Worm (Caenorhabditis elegans): ENCODE measurements around the gene dss-1.

Gene dss-1

ce11 chrIII:1243199-1243598 lies 47.1 kb upstream of the dss-1 start, which contains the start of gene fbxa-63 (continued):
- no peak for TF ChIP-seq ceh-20 (GFP tag; IDR thresholded peaks at IDR 0.05)
- TF ChIP-seq Y5F2A.4 (GFP tag; optimal IDR thresholded peaks at IDR 0.05), result no peak
- TF ChIP-seq lin-1 (GFP tag; IDR thresholded peaks at IDR 0.05), result no peak
- TF ChIP-seq D1046.2 (GFP tag; IDR thresholded peaks at IDR 0.05), result no peak
- TF ChIP-seq F26F4.8 (GFP tag; conservative IDR thresholded peaks at IDR 0.05), result no peak
- no peak for TF ChIP-seq skn-1 (tag; optimal IDR thresholded peaks at IDR 0.05)
- no peak for TF ChIP-seq daf-8 (GFP tag; IDR thresholded peaks at IDR 0.05)
- no peak for TF ChIP-seq php-3 (GFP tag; IDR thresholded peaks at IDR 0.05)
- no peak for TF ChIP-seq F10B5.3 (tag; optimal IDR thresholded peaks at IDR 0.05)
- no peak for TF ChIP-seq zfp-3 (GFP tag; conservative IDR thresholded peaks at IDR 0.05)
- TF ChIP-seq nhr-48 (tag; optimal IDR thresholded peaks at IDR 0.05), result no peak
- no peak for TF ChIP-seq madf-5 (GFP tag; IDR thresholded peaks at IDR 0.05)
- TF ChIP-seq nhr-41 (GFP tag; IDR thresholded peaks at IDR 0.05), result no peak

ce11 chrIII:1238704-1239103 lies 42.6 kb upstream of the dss-1 start, which contains the start of gene fbxa-61:
fbxa-61 (plus strand) TSS chrIII:1239048.
- TF ChIP-seq F26F4.8 (GFP tag; conservative IDR thresholded peaks at IDR 0.05) (no peak), saeg-2 (GFP tag; IDR thresholded peaks at IDR 0.05) (no peak), ceh-28 (tag; optimal IDR thresholded peaks at IDR 0.05) (no peak), set-16 (GFP tag; IDR thresholded peaks at IDR 0.05) (no peak), attf-4 (tag; optimal IDR thresholded peaks at IDR 0.05) (no peak), nhr-11 (tag; optimal IDR thresholded peaks at IDR 0.05) (no peak), ceh-62 (tag; optimal IDR thresholded peaks at IDR 0.05) (no peak), nhr-41 (GFP tag; IDR thresholded peaks at IDR 0.05) (no peak), dmd-9 (GFP tag; IDR thresholded peaks at IDR 0.05) (no peak), ceh-44 (GFP tag; IDR thresholded peaks at IDR 0.05) (no peak), arid-1 (GFP tag; conservative IDR thresholded peaks at IDR 0.05) (no peak), hmg-1.1 (GFP tag; IDR thresholded peaks at IDR 0.05) (no peak), aha-1 (tag) (no peak), spr-3 (GFP tag; optimal IDR thresholded peaks at IDR 0.05) (no peak), zip-2 (tag; optimal IDR thresholded peaks at IDR 0.05) (no peak), lin-15B (tag; optimal IDR thresholded peaks at IDR 0.05) (no peak), sdz-12 (GFP tag; optimal IDR thresholded peaks at IDR 0.05) (no peak)

- TF ChIP-seq pha-4 (GFP tag; IDR thresholded peaks at IDR 0.05) (no peak), pha-4 (tag; optimal IDR thresholded peaks at IDR 0.05) (no peak), lin-13 (GFP tag; optimal IDR thresholded peaks at IDR 0.05) (peak; percentile 74), nhr-48 (tag; optimal IDR thresholded peaks at IDR 0.05) (no peak), rbr-2 (tag; optimal IDR thresholded peaks at IDR 0.05) (no peak), snpc-1.2 (GFP tag; IDR thresholded peaks at IDR 0.05) (no peak), daf-12 (tag; optimal IDR thresholded peaks at IDR 0.05) (no peak), arid-1 (GFP tag; conservative IDR thresholded peaks at IDR 0.05) (no peak), ceh-20 (GFP tag; IDR thresholded peaks at IDR 0.05) (peak; percentile 50; the same call in 1 of the 2 replicates), lin-15B (tag; optimal IDR thresholded peaks at IDR 0.05) (no peak), daf-8 (GFP tag; IDR thresholded peaks at IDR 0.05) (no peak), lin-38 (GFP tag; IDR thresholded peaks at IDR 0.05) (peak; percentile 51), hlh-30 (tag; optimal IDR thresholded peaks at IDR 0.05; ENCODE audit: insufficient read depth) (no peak), Y75B8A.6 (GFP tag; IDR thresholded peaks at IDR 0.05) (no peak), saeg-2 (GFP tag; IDR thresholded peaks at IDR 0.05) (no peak), lin-1 (GFP tag; IDR thresholded peaks at IDR 0.05) (no peak), nhr-11 (tag; optimal IDR thresholded peaks at IDR 0.05) (no peak), nhr-6 (tag; optimal IDR thresholded peaks at IDR 0.05) (no peak), aha-1 (tag) (peak; percentile 69), hif-1 (tag; optimal IDR thresholded peaks at IDR 0.05) (no peak), hmg-1.1 (GFP tag; IDR thresholded peaks at IDR 0.05) (no peak), skn-1 (tag; optimal IDR thresholded peaks at IDR 0.05) (no peak), ama-1 (optimal IDR thresholded peaks at IDR 0.05) (no peak), daf-19 (GFP tag; conservative IDR thresholded peaks at IDR 0.05) (no peak), dve-1 (tag; optimal IDR thresholded peaks at IDR 0.05; ENCODE audit: insufficient read depth) (no peak), fos-1 (tag; optimal IDR thresholded peaks at IDR 0.05) (no peak), tra-1 (GFP tag; IDR thresholded peaks at IDR 0.05) (0 out of 2 replicates have a peak, but pooled peaks have one; percentile 36), F37D6.2 (tag; optimal IDR thresholded peaks at IDR 0.05) (no peak), mxl-3 (GFP tag; optimal IDR thresholded peaks at IDR 0.05) (no peak), mes-2 (tag; optimal IDR thresholded peaks at IDR 0.05; ENCODE audit: poor library complexity, severe bottlenecking) (no peak), ceh-28 (tag; optimal IDR thresholded peaks at IDR 0.05) (no peak)
Measured at ce11 chrIII:1231186-1231585, 35.1 kb upstream of the dss-1 start.
